Worm (Caenorhabditis elegans) whole organism, young adult: ENCODE results near the gene mccc-2.

ENCODE experiments used
- B0035.1 ChIP-seq: sonication (generic microtip); optimal IDR thresholded peaks from 2 replicates; lab custom pipeline; 2016; ENCODE audit warnings: missing genetic modification characterization, mild to moderate bottlenecking, missing compliant biosample characterization, missing genotype, missing genetic modification reagents
- F33H1.4 ChIP-seq: fragments of 200-800 bp; sonication (Bioruptor generic); IDR thresholded peaks from 2 replicates; pipeline ENCODE4 v1.3.6; 2022; ENCODE audit warnings: missing genetic modification reagents, missing genetic modification characterization, missing compliant biosample characterization
- F49E8.2 ChIP-seq: sonication (generic microtip); optimal IDR thresholded peaks from 3 replicates; lab custom pipeline; 2017; ENCODE audit warnings: missing genetic modification characterization, mild to moderate bottlenecking, missing compliant biosample characterization, antibody characterized with exemption, moderate library complexity; ENCODE audit not compliant: insufficient read depth
- athp-1 ChIP-seq: sonication (generic microtip); optimal IDR thresholded peaks from 2 replicates; lab custom pipeline; 2017; ENCODE audit warnings: mild to moderate bottlenecking, missing genetic modification characterization, missing compliant biosample characterization
- ceh-91 ChIP-seq: fragments of 200-800 bp; sonication (Bioruptor generic); IDR thresholded peaks from 2 replicates; pipeline ENCODE4 v1.3.6; 2022; ENCODE audit warnings: missing genetic modification reagents, missing genetic modification characterization, missing compliant biosample characterization
- lin-35 ChIP-seq, 3 experiments: fragments of 150-350 bp in 2 of 3; sonication (generic microtip) in 1 of 3; optimal IDR thresholded peaks; 2 replicates each; lab custom pipeline; 2014 to 2018; ENCODE audit warnings: missing biosample characterization in 3 of 3, missing genetic modification characterization in 3 of 3, missing genetic modification reagents in 3 of 3

ce11 chrIII:9130588-9130987 lies 41.4 kb upstream of the mccc-2 start, which contains the start of gene ZK512.10:
- TF ChIP-seq athp-1, result no peak
- no peak for TF ChIP-seq B0035.1 (tag; lab: Kevin White, UChicago)
- no peak for TF ChIP-seq F33H1.4 (GFP tag; lab: Robert Waterston, UW)
- TF ChIP-seq ceh-91 (GFP tag; lab: Robert Waterston, UW), result no peak
- no peak for TF ChIP-seq F49E8.2 (tag; lab: Kevin White, UChicago)
- no peak for TF ChIP-seq lin-35 (GFP tag; optimal IDR thresholded peaks at IDR 0.05; lab: Kevin White, UChicago)
